Fruit fly (Drosophila melanogaster): Measurements from ENCODE around the gene CrebA.

The CrebA gene

dm6 chr3L:15523806-15524346 lies 11.3 kb upstream of the CrebA start, which contains the start of gene CG7945 (continued):
- TF ChIP-seq tna (GFP tag; IDR thresholded peaks at IDR 0.05; ENCODE audit: partially characterized antibody): peak; percentile 54; the same call in 1 of the 2 replicates
- peak; percentile 34 for TF ChIP-seq Lhr (GFP tag; optimal IDR thresholded peaks at IDR 0.05)
- no peak for TF ChIP-seq Antp (GFP tag; optimal IDR thresholded peaks at IDR 0.05)
- no peak for TF ChIP-seq CG8290 (GFP tag; optimal IDR thresholded peaks at IDR 0.05)
- peak in 1 of 2 experiments; percentile 23 for TF ChIP-seq CG8290 (tag; optimal IDR thresholded peaks at IDR 0.05)
- no peak for TF ChIP-seq repo (GFP tag; optimal IDR thresholded peaks at IDR 0.05)
- no peak for TF ChIP-seq Eip74EF (GFP tag; optimal IDR thresholded peaks at IDR 0.05)
- peak; percentile 51; the same call in 1 of the 2 replicates for TF ChIP-seq ato (GFP tag; IDR thresholded peaks at IDR 0.05; ENCODE audit: partially characterized antibody)
- TF ChIP-seq HHEX (GFP tag; optimal IDR thresholded peaks at IDR 0.05): no peak
- TF ChIP-seq CG4424 (GFP tag; optimal IDR thresholded peaks at IDR 0.05): no peak
- TF ChIP-seq ap (GFP tag; IDR thresholded peaks at IDR 0.05): no peak
- TF ChIP-seq CG1529 (GFP tag; optimal IDR thresholded peaks at IDR 0.05): no peak
- TF ChIP-seq Dp (GFP tag; optimal IDR thresholded peaks at IDR 0.05): peak; percentile 98
- peak; percentile 10 for TF ChIP-seq CoRest (tag; optimal IDR thresholded peaks at IDR 0.05)
- peak; percentile 64; the same call in 1 of the 2 replicates for TF ChIP-seq amos (GFP tag; IDR thresholded peaks at IDR 0.05; ENCODE audit: partially characterized antibody)
- peak; percentile 100 for TF ChIP-seq CG14710 (tag; optimal IDR thresholded peaks at IDR 0.05)
- no peak for TF ChIP-seq fd64A (GFP tag; optimal IDR thresholded peaks at IDR 0.05)
- peak; percentile 17 for TF ChIP-seq CG17568 (GFP tag; optimal IDR thresholded peaks at IDR 0.05)
- no peak for TF ChIP-seq az2 (GFP tag; optimal IDR thresholded peaks at IDR 0.05)
- peak; percentile 19 for TF ChIP-seq CG10147 (GFP tag; optimal IDR thresholded peaks at IDR 0.05)
- no peak for TF ChIP-seq slp2 (GFP tag; optimal IDR thresholded peaks at IDR 0.05)
- peak in 1 of 2 experiments; percentile 25 for TF ChIP-seq crp (GFP tag; optimal IDR thresholded peaks at IDR 0.05)
- TF ChIP-seq eve (GFP tag; optimal IDR thresholded peaks at IDR 0.05): peak in 1 of 2 experiments; percentile 79
- TF ChIP-seq CG5953 (GFP tag; IDR thresholded peaks at IDR 0.05): no peak
- TF ChIP-seq CG5245 (GFP tag; optimal IDR thresholded peaks at IDR 0.05): no peak
- no peak for TF ChIP-seq ham (GFP tag; IDR thresholded peaks at IDR 0.05)
- peak; percentile 17; the same call in 1 of the 3 replicates for TF ChIP-seq row (GFP tag; IDR thresholded peaks at IDR 0.05)
- TF ChIP-seq CG10979 (tag; optimal IDR thresholded peaks at IDR 0.05): no peak
- TF ChIP-seq CG4617 (GFP tag; optimal IDR thresholded peaks at IDR 0.05; ENCODE audit: borderline replicate concordance): peak; percentile 66
- peak; percentile 49; the same call in 2 of the 3 replicates for TF ChIP-seq CG7963 (GFP tag; IDR thresholded peaks at IDR 0.05; ENCODE audit: partially characterized antibody)
- no peak for TF ChIP-seq oc (tag; optimal IDR thresholded peaks at IDR 0.05)
- TF ChIP-seq jing (GFP tag; optimal IDR thresholded peaks at IDR 0.05): no peak
- no peak for TF ChIP-seq CG11398 (GFP tag; optimal IDR thresholded peaks at IDR 0.05)
- peak in 1 of 3 experiments; percentile 49 for TF ChIP-seq Stat92E (GFP tag; optimal IDR thresholded peaks at IDR 0.05)
- TF ChIP-seq so (GFP tag; IDR thresholded peaks at IDR 0.05): no peak
- TF ChIP-seq CG4820 (GFP tag; optimal IDR thresholded peaks at IDR 0.05): no peak
- TF ChIP-seq CG1024 (GFP tag; IDR thresholded peaks at IDR 0.05): no peak
- peak; percentile 23 for TF ChIP-seq CG12391 (tag; optimal IDR thresholded peaks at IDR 0.05)
- peak; percentile 37 for TF ChIP-seq Ets97D (GFP tag; optimal IDR thresholded peaks at IDR 0.05)
- no peak for TF ChIP-seq Trl (optimal IDR thresholded peaks at IDR 0.05)
- TF ChIP-seq Trl (GFP tag; optimal IDR thresholded peaks at IDR 0.05): no peak
- no peak for TF ChIP-seq CG13894 (tag; optimal IDR thresholded peaks at IDR 0.05)
- TF ChIP-seq zf30C (GFP tag; optimal IDR thresholded peaks at IDR 0.05): no peak
- TF ChIP-seq trem (tag; optimal IDR thresholded peaks at IDR 0.05): peak; percentile 70
- TF ChIP-seq CG12659 (GFP tag; optimal IDR thresholded peaks at IDR 0.05): peak; percentile 68
- TF ChIP-seq CG34224 (GFP tag; IDR thresholded peaks at IDR 0.05; ENCODE audit: partially characterized antibody): peak; percentile 72
- no peak for TF ChIP-seq Abd-B (GFP tag; optimal IDR thresholded peaks at IDR 0.05)
- TF ChIP-seq Dbx (GFP tag; IDR thresholded peaks at IDR 0.05): no peak
- no peak for TF ChIP-seq Ptx1 (GFP tag; IDR thresholded peaks at IDR 0.05)

Data from whole organism, embryonic.